Fruit fly (Drosophila melanogaster) whole organism, prepupa: Measurements from ENCODE around the gene CG9928.

ENCODE experiments used
- Blimp-1 ChIP-seq: fragments of 200-800 bp; sonication (Bioruptor generic); optimal IDR thresholded peaks from 3 replicates; lab custom pipeline; 2017; ENCODE audit warnings: missing biosample characterization, missing genetic modification characterization, mild to moderate bottlenecking, moderate library complexity, missing genetic modification reagents
- CG11294 ChIP-seq: fragments of 200-800 bp; sonication (Bioruptor generic); IDR thresholded peaks from 2 replicates; pipeline ENCODE4 v1.3.6; 2022; ENCODE audit warnings: missing biosample characterization, missing genetic modification characterization
- CG31627 ChIP-seq: fragments of 200-800 bp; sonication (Bioruptor generic); optimal IDR thresholded peaks from 3 replicates; lab custom pipeline; 2016; ENCODE audit warnings: missing biosample characterization, missing genetic modification characterization
- CG34406 ChIP-seq: fragments of 200-800 bp; sonication (Bioruptor generic); optimal IDR thresholded peaks from 3 replicates; lab custom pipeline; 2016; ENCODE audit warnings: missing biosample characterization, missing genetic modification characterization
- CG6808 ChIP-seq: fragments of 200-800 bp; sonication (Bioruptor generic); optimal IDR thresholded peaks from 3 replicates; lab custom pipeline; 2017; ENCODE audit warnings: missing biosample characterization, missing genetic modification characterization, mild to moderate bottlenecking, moderate library complexity, missing genetic modification reagents
- CG6854 ChIP-seq: fragments of 200-800 bp; sonication (Bioruptor generic); optimal IDR thresholded peaks from 2 replicates; lab custom pipeline; 2017; ENCODE audit warnings: missing biosample characterization, mild to moderate bottlenecking, missing genetic modification characterization
- CG8319 ChIP-seq: fragments of 200-800 bp; sonication (Bioruptor generic); optimal IDR thresholded peaks from 3 replicates; lab custom pipeline; 2016; ENCODE audit warnings: missing biosample characterization, missing genetic modification characterization
- Eip78C ChIP-seq: fragments of 200-800 bp; sonication (Bioruptor generic); peaks from one replicate; lab custom pipeline; 2016; ENCODE audit warnings: missing biosample characterization, missing genetic modification characterization
- Sox102F ChIP-seq: fragments of 200-800 bp; sonication (Bioruptor generic); optimal IDR thresholded peaks from 2 replicates; lab custom pipeline; 2016; ENCODE audit warnings: missing biosample characterization, mild to moderate bottlenecking, missing genetic modification characterization
- Sox14 ChIP-seq: fragments of 200-800 bp; sonication (Bioruptor generic); optimal IDR thresholded peaks from 3 replicates; lab custom pipeline; 2016; ENCODE audit warnings: missing biosample characterization, missing genetic modification characterization
- cyc ChIP-seq: fragments of 200-800 bp; sonication (Bioruptor generic); optimal IDR thresholded peaks from 3 replicates; lab custom pipeline; 2016; ENCODE audit warnings: missing biosample characterization, missing genetic modification characterization
- dsx ChIP-seq: fragments of 200-800 bp; optimal IDR thresholded peaks from 3 replicates; lab custom pipeline; 2019; ENCODE audit warnings: missing biosample characterization, mild to moderate bottlenecking, missing genetic modification characterization, moderate library complexity; ENCODE audit not compliant: poor library complexity, severe bottlenecking
- net ChIP-seq: fragments of 200-800 bp; sonication (Bioruptor generic); optimal IDR thresholded peaks from 3 replicates; lab custom pipeline; 2016; ENCODE audit warnings: missing biosample characterization, missing genetic modification characterization
- salr ChIP-seq, 2 experiments: fragments of 200-800 bp; sonication (Bioruptor generic); optimal IDR thresholded peaks; 3 replicates each; lab custom pipeline; 2016 to 2018; ENCODE audit warnings: missing biosample characterization in 2 of 2, missing genetic modification characterization in 2 of 2, mild to moderate bottlenecking in 1 of 2

DNA sequence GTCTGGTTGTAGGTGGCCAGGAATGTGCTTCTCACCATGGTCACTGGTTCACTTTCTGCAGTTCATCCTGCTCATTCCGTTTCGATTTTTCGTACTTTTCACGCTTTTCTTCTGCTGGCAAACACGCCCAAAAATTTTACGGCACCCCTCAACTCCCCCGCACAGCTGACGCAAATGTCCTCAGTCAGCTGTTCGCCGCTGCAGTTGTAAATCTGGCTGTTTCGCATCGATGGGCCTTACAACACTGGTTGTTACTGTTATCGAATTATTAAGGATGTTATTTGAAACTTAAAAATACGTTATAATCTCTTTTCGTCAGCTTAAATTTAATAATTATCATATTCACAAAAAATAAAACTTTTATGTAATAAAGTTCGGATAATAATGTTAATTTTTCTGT lies 39.7 kb upstream of the CG9928 start, which contains the start of gene Mgat3:
- no peak for TF ChIP-seq CG34406 (GFP tag; lab: Kevin White, UChicago)
- TF ChIP-seq CG8319 (GFP tag; lab: Kevin White, UChicago) = no peak
- TF ChIP-seq Blimp-1 (GFP tag; lab: Kevin White, UChicago) = no peak
- no peak for TF ChIP-seq Sox102F
- no peak for TF ChIP-seq CG11294 (GFP tag; lab: Robert Waterston, UW)
- TF ChIP-seq CG31627 (GFP tag; lab: Kevin White, UChicago) = no peak
- TF ChIP-seq net (GFP tag; lab: Kevin White, UChicago) = no peak
- TF ChIP-seq salr (GFP tag; optimal IDR thresholded peaks at IDR 0.05; lab: Kevin White, UChicago) = no peak
- TF ChIP-seq dsx (GFP tag; lab: Kevin White, UChicago) = no peak
- TF ChIP-seq Eip78C (GFP tag; lab: Kevin White, UChicago) = no peak
- no peak for TF ChIP-seq CG6854
- no peak for TF ChIP-seq CG6808 (GFP tag; lab: Kevin White, UChicago)
- TF ChIP-seq cyc (GFP tag; lab: Kevin White, UChicago) = no peak
- no peak for TF ChIP-seq Sox14 (GFP tag; lab: Kevin White, UChicago)
